Worm (Caenorhabditis elegans) whole organism, L4 larva: Measurements from ENCODE around the gene Y37E11AL.12.
A peak's percentile ranks its signal among the peaks of the same experiment; 100 is the strongest.

ENCODE experiments used
- D1046.2 ChIP-seq: fragments of 200-800 bp; sonication (Bioruptor generic); IDR thresholded peaks from 2 replicates; pipeline ENCODE4 v1.3.6; 2022; ENCODE audit warnings: missing genetic modification characterization, missing compliant biosample characterization
- F26F4.8 ChIP-seq: fragments of 200-800 bp; sonication (Bioruptor generic); conservative IDR thresholded peaks from 2 replicates; pipeline ENCODE4 v1.3.6; 2022; ENCODE audit warnings: missing genetic modification characterization, missing compliant biosample characterization
- F44E2.7 ChIP-seq: fragments of 200-800 bp; sonication (Bioruptor generic); IDR thresholded peaks from 2 replicates; pipeline ENCODE4 v2.1.2; 2022; ENCODE audit warnings: missing genetic modification characterization, missing compliant biosample characterization
- T20F7.1 ChIP-seq: fragments of 200-800 bp; sonication (Bioruptor generic); optimal IDR thresholded peaks from 2 replicates; lab custom pipeline; 2018; ENCODE audit warnings: mild to moderate bottlenecking, missing genetic modification characterization, missing compliant biosample characterization
- Y105C5A.15 ChIP-seq: fragments of 200-800 bp; sonication (Bioruptor generic); IDR thresholded peaks from 2 replicates; pipeline ENCODE4 v1.3.6; 2022; ENCODE audit warnings: missing genetic modification characterization, missing compliant biosample characterization
- Y5F2A.4 ChIP-seq: fragments of 200-800 bp; sonication (Bioruptor generic); optimal IDR thresholded peaks from 2 replicates; lab custom pipeline; 2018; ENCODE audit warnings: mild to moderate bottlenecking, missing genetic modification characterization, missing compliant biosample characterization
- Y75B8A.6 ChIP-seq: fragments of 200-800 bp; sonication (Bioruptor generic); IDR thresholded peaks from 2 replicates; pipeline ENCODE4 v1.3.6; 2022; ENCODE audit warnings: missing genetic modification reagents, missing genetic modification characterization, missing compliant biosample characterization
- ZK337.2 ChIP-seq: fragments of 200-800 bp; sonication (Bioruptor generic); IDR thresholded peaks from 2 replicates; pipeline ENCODE4 v1.3.6; 2022; ENCODE audit warnings: missing genetic modification reagents, missing genetic modification characterization, missing compliant biosample characterization
- ama-1 ChIP-seq: fragments of 150-350 bp; optimal IDR thresholded peaks from 2 replicates; lab custom pipeline; 2014; ENCODE audit warnings: inconsistent platforms, mixed read lengths
- ceh-20 ChIP-seq: fragments of 200-800 bp; sonication (Bioruptor generic); IDR thresholded peaks from 2 replicates; pipeline ENCODE4 v1.3.6; 2022; ENCODE audit warnings: missing genetic modification reagents, missing genetic modification characterization, missing compliant biosample characterization
- ceh-28 ChIP-seq: fragments of 150-350 bp; optimal IDR thresholded peaks from 2 replicates; lab custom pipeline; 2014; ENCODE audit warnings: missing biosample characterization, missing genetic modification reagents, missing genetic modification characterization
- ceh-32 ChIP-seq: sonication (generic microtip); optimal IDR thresholded peaks from 2 replicates; lab custom pipeline; 2016; ENCODE audit warnings: mild to moderate bottlenecking, missing genetic modification characterization, missing compliant biosample characterization; ENCODE audit not compliant: poor library complexity
- ceh-82 ChIP-seq: sonication (generic microtip); optimal IDR thresholded peaks from 2 replicates; lab custom pipeline; 2017; ENCODE audit warnings: missing biosample characterization, missing genetic modification characterization
- ces-1 ChIP-seq: fragments of 150-350 bp; sonication (generic microtip); optimal IDR thresholded peaks from 4 replicates; lab custom pipeline; 2014; ENCODE audit warnings: missing biosample characterization, missing genetic modification reagents, missing genetic modification characterization
- cey-2 ChIP-seq: sonication (generic microtip); optimal IDR thresholded peaks from 3 replicates; lab custom pipeline; 2017; ENCODE audit warnings: missing genetic modification characterization, mild to moderate bottlenecking, missing compliant biosample characterization, antibody characterized with exemption, borderline replicate concordance; ENCODE audit not compliant: insufficient read depth
- ctbp-1 ChIP-seq: fragments of 200-800 bp; sonication (Bioruptor generic); IDR thresholded peaks from 2 replicates; pipeline ENCODE4 v1.3.6; 2022; ENCODE audit warnings: missing genetic modification reagents, missing genetic modification characterization, missing compliant biosample characterization
- daf-19 ChIP-seq: fragments of 200-800 bp; sonication (Bioruptor generic); conservative IDR thresholded peaks from 2 replicates; pipeline ENCODE4 v1.3.6; 2022; ENCODE audit warnings: missing genetic modification characterization, missing compliant biosample characterization
- daf-8 ChIP-seq: fragments of 200-800 bp; sonication (Bioruptor generic); IDR thresholded peaks from 2 replicates; pipeline ENCODE4 v1.3.6; 2022; ENCODE audit warnings: missing genetic modification characterization, missing compliant biosample characterization
- dpl-1 ChIP-seq: fragments of 150-350 bp; optimal IDR thresholded peaks from 2 replicates; lab custom pipeline; 2014; ENCODE audit warnings: missing biosample characterization, missing genetic modification reagents, missing genetic modification characterization
- duxl-1 ChIP-seq: sonication (generic microtip); optimal IDR thresholded peaks from 2 replicates; lab custom pipeline; 2016; ENCODE audit warnings: mild to moderate bottlenecking, missing genetic modification characterization, moderate library complexity, missing compliant biosample characterization; ENCODE audit not compliant: poor library complexity
- fkh-10 ChIP-seq: fragments of 150-350 bp; optimal IDR thresholded peaks from 2 replicates; lab custom pipeline; 2014; ENCODE audit warnings: missing biosample characterization, missing genetic modification reagents, missing genetic modification characterization
- hlh-11 ChIP-seq: fragments of 200-800 bp; sonication (Bioruptor generic); optimal IDR thresholded peaks from 2 replicates; lab custom pipeline; 2018; ENCODE audit warnings: mild to moderate bottlenecking, missing genetic modification characterization, missing compliant biosample characterization
- jun-1 ChIP-seq: fragments of 150-350 bp; optimal IDR thresholded peaks from 2 replicates; lab custom pipeline; 2014; ENCODE audit warnings: missing biosample characterization, missing genetic modification reagents, missing genetic modification characterization
- lim-7 ChIP-seq: fragments of 200-800 bp; sonication (Bioruptor generic); IDR thresholded peaks from 2 replicates; pipeline ENCODE4 v1.3.6; 2022; ENCODE audit warnings: missing genetic modification characterization, missing compliant biosample characterization
- lin-1 ChIP-seq: fragments of 200-800 bp; sonication (Bioruptor generic); IDR thresholded peaks from 2 replicates; pipeline ENCODE4 v1.3.6; 2022; ENCODE audit warnings: missing genetic modification reagents, missing genetic modification characterization, missing compliant biosample characterization
- lin-13 ChIP-seq: fragments of 150-350 bp; optimal IDR thresholded peaks from 2 replicates; lab custom pipeline; 2014; ENCODE audit warnings: missing biosample characterization, missing genetic modification reagents, missing genetic modification characterization
- lin-15B ChIP-seq: fragments of 150-350 bp; sonication (generic microtip); optimal IDR thresholded peaks from 3 replicates; lab custom pipeline; 2014; ENCODE audit warnings: missing biosample characterization, missing genetic modification characterization
- lin-29 ChIP-seq: fragments of 200-800 bp; sonication (Bioruptor generic); IDR thresholded peaks from 2 replicates; pipeline ENCODE4 v1.3.6; 2022; ENCODE audit warnings: missing genetic modification reagents, missing genetic modification characterization, missing compliant biosample characterization
- lsy-2 ChIP-seq, 2 experiments: fragments of 150-350 bp in 1 of 2; sonication (generic microtip) in 1 of 2; optimal IDR thresholded peaks; 2 replicates each; lab custom pipeline; 2014 to 2017; ENCODE audit warnings: missing biosample characterization in 2 of 2, missing genetic modification characterization in 2 of 2
- madf-9 ChIP-seq: fragments of 200-800 bp; sonication (Bioruptor generic); conservative IDR thresholded peaks from 2 replicates; pipeline ENCODE4 v1.3.6; 2022; ENCODE audit warnings: missing genetic modification reagents, missing genetic modification characterization, missing compliant biosample characterization
- mdl-1 ChIP-seq, 2 experiments: fragments of 150-350 bp in 1 of 2; sonication (generic microtip) in 1 of 2; optimal IDR thresholded peaks; 2 replicates each; lab custom pipeline; 2014 to 2017; ENCODE audit warnings: missing biosample characterization in 2 of 2, missing genetic modification characterization in 2 of 2
- mdt-29 ChIP-seq: fragments of 200-800 bp; sonication (Bioruptor generic); IDR thresholded peaks from 2 replicates; pipeline ENCODE4 v1.3.6; 2022; ENCODE audit warnings: missing genetic modification reagents, missing genetic modification characterization, missing compliant biosample characterization
- mep-1 ChIP-seq: fragments of 150-350 bp; sonication (generic microtip); optimal IDR thresholded peaks from 3 replicates; lab custom pipeline; 2014; ENCODE audit warnings: missing biosample characterization, missing genetic modification characterization
- nhr-102 ChIP-seq: sonication (generic microtip); optimal IDR thresholded peaks from 2 replicates; lab custom pipeline; 2016; ENCODE audit warnings: mild to moderate bottlenecking, missing genetic modification characterization, moderate library complexity, missing compliant biosample characterization
- nhr-11 ChIP-seq: fragments of 150-350 bp; optimal IDR thresholded peaks from 2 replicates; lab custom pipeline; 2014; ENCODE audit warnings: missing biosample characterization, missing genetic modification characterization
- nhr-237 ChIP-seq: sonication (generic microtip); optimal IDR thresholded peaks from 2 replicates; lab custom pipeline; 2017; ENCODE audit warnings: missing biosample characterization, missing genetic modification characterization
- nhr-42 ChIP-seq: fragments of 200-800 bp; sonication (Bioruptor generic); IDR thresholded peaks from 2 replicates; pipeline ENCODE4 v1.3.6; 2022; ENCODE audit warnings: missing genetic modification characterization, missing compliant biosample characterization
- nhr-76 ChIP-seq: fragments of 150-350 bp; optimal IDR thresholded peaks from 2 replicates; lab custom pipeline; 2014; ENCODE audit warnings: missing biosample characterization, missing genetic modification characterization
- pha-4 ChIP-seq, 2 experiments: fragments of 150-350 bp in 1 of 2; fragments of 200-800 bp in 1 of 2; sonication (Bioruptor generic) in 1 of 2; IDR thresholded peaks in 1 of 2; optimal IDR thresholded peaks in 1 of 2; 2 replicates each; pipeline versions ENCODE4 v1.3.6 to Lab custom; 2014 to 2022; ENCODE audit warnings: missing genetic modification characterization in 2 of 2, missing genetic modification reagents in 2 of 2, missing biosample characterization in 1 of 2, missing compliant biosample characterization in 1 of 2
- php-3 ChIP-seq: fragments of 200-800 bp; sonication (Bioruptor generic); IDR thresholded peaks from 2 replicates; pipeline ENCODE4 v1.3.6; 2022; ENCODE audit warnings: missing genetic modification reagents, missing genetic modification characterization, missing compliant biosample characterization
- pqm-1 ChIP-seq: sonication (generic microtip); optimal IDR thresholded peaks from 2 replicates; lab custom pipeline; 2017; ENCODE audit warnings: missing biosample characterization, missing genetic modification characterization
- rbr-2 ChIP-seq: sonication (generic microtip); optimal IDR thresholded peaks from 2 replicates; lab custom pipeline; 2016; ENCODE audit warnings: missing genotype, missing genetic modification characterization, missing compliant biosample characterization
- sdz-12 ChIP-seq: fragments of 200-800 bp; sonication (Bioruptor generic); optimal IDR thresholded peaks from 2 replicates; lab custom pipeline; 2018; ENCODE audit warnings: mild to moderate bottlenecking, missing genetic modification characterization, missing compliant biosample characterization
- snpc-1.2 ChIP-seq: fragments of 200-800 bp; sonication (Bioruptor generic); IDR thresholded peaks from 2 replicates; pipeline ENCODE4 v1.3.6; 2022; ENCODE audit warnings: missing genetic modification reagents, missing genetic modification characterization, missing compliant biosample characterization
- spr-1 ChIP-seq: sonication (generic microtip); optimal IDR thresholded peaks from 2 replicates; lab custom pipeline; 2016; ENCODE audit warnings: mild to moderate bottlenecking, missing genetic modification characterization, missing compliant biosample characterization
- spr-3 ChIP-seq: fragments of 200-800 bp; sonication (Bioruptor generic); optimal IDR thresholded peaks from 2 replicates; lab custom pipeline; 2018; ENCODE audit warnings: mild to moderate bottlenecking, missing genetic modification characterization, missing compliant biosample characterization
- tra-1 ChIP-seq: fragments of 200-800 bp; sonication (Bioruptor generic); IDR thresholded peaks from 2 replicates; pipeline ENCODE4 v1.3.6; 2022; ENCODE audit warnings: missing genetic modification reagents, missing genetic modification characterization, missing compliant biosample characterization
- unc-130 ChIP-seq: sonication (generic microtip); optimal IDR thresholded peaks from 2 replicates; lab custom pipeline; 2016; ENCODE audit warnings: missing genetic modification reagents, missing genetic modification characterization, missing compliant biosample characterization
- unc-39 ChIP-seq: sonication (generic microtip); optimal IDR thresholded peaks from 2 replicates; lab custom pipeline; 2017; ENCODE audit warnings: missing biosample characterization, missing genetic modification characterization
- vab-7 ChIP-seq: fragments of 200-800 bp; sonication (Bioruptor generic); IDR thresholded peaks from 2 replicates; pipeline ENCODE4 v1.3.6; 2022; ENCODE audit warnings: missing genetic modification reagents, missing genetic modification characterization, missing compliant biosample characterization
- zag-1 ChIP-seq: fragments of 150-350 bp; optimal IDR thresholded peaks from 2 replicates; lab custom pipeline; 2014; ENCODE audit warnings: missing biosample characterization, missing genetic modification characterization
- ztf-7 ChIP-seq: fragments of 150-350 bp; optimal IDR thresholded peaks from 2 replicates; lab custom pipeline; 2014; ENCODE audit warnings: missing biosample characterization, missing genetic modification characterization

Gene Y37E11AL.12

ce11 chrIV:3652223-3652622, 49.6 kb downstream of the Y37E11AL.12 start (continued):
- no peak for TF ChIP-seq ceh-28 (tag; lab: Kevin White, UChicago)
- peak; percentile 18 for TF ChIP-seq spr-1 (tag; lab: Kevin White, UChicago)
- TF ChIP-seq lin-29: no peak
- TF ChIP-seq spr-3 (GFP tag; lab: Kevin White, UChicago): no peak
- TF ChIP-seq F44E2.7 (GFP tag; lab: Robert Waterston, UW): no peak
- no peak for TF ChIP-seq Y75B8A.6
- TF ChIP-seq pqm-1 (tag; lab: Kevin White, UChicago): no peak
- no peak for TF ChIP-seq ceh-32 (tag; lab: Kevin White, UChicago)
- no peak for TF ChIP-seq daf-8
- TF ChIP-seq F26F4.8: no peak
- no peak for TF ChIP-seq unc-130 (GFP tag; lab: Kevin White, UChicago)
- TF ChIP-seq nhr-11 (tag; lab: Kevin White, UChicago): no peak
- no peak for TF ChIP-seq lim-7 (GFP tag; lab: Robert Waterston, UW)
- TF ChIP-seq daf-19 (GFP tag; lab: Robert Waterston, UW): no peak
- no peak for TF ChIP-seq ctbp-1 (GFP tag; lab: Robert Waterston, UW)
- no peak for TF ChIP-seq vab-7 (GFP tag; lab: Robert Waterston, UW)
- no peak for TF ChIP-seq T20F7.1 (GFP tag; lab: Kevin White, UChicago)
- TF ChIP-seq sdz-12 (GFP tag; lab: Kevin White, UChicago): no peak
- TF ChIP-seq zag-1 (tag; lab: Kevin White, UChicago): no peak
- peak in 1 of 2 experiments; percentile 71 for TF ChIP-seq mdl-1 (tag; optimal IDR thresholded peaks at IDR 0.05; lab: Kevin White, UChicago)
- no peak for TF ChIP-seq mep-1
- no peak for TF ChIP-seq lin-15B (tag; lab: Kevin White, UChicago)
- no peak for TF ChIP-seq pha-4 (GFP tag; IDR thresholded peaks at IDR 0.05; lab: Robert Waterston, UW)
- TF ChIP-seq pha-4 (tag; optimal IDR thresholded peaks at IDR 0.05; lab: Kevin White, UChicago): no peak
- TF ChIP-seq nhr-42 (GFP tag; lab: Robert Waterston, UW): no peak
- no peak for TF ChIP-seq jun-1 (tag; lab: Kevin White, UChicago)
- TF ChIP-seq mdt-29 (GFP tag; lab: Robert Waterston, UW): no peak
- TF ChIP-seq ZK337.2 (GFP tag; lab: Robert Waterston, UW): no peak
- peak; percentile 8 for TF ChIP-seq cey-2 (tag; lab: Kevin White, UChicago)
- no peak for TF ChIP-seq rbr-2 (tag; lab: Kevin White, UChicago)
- TF ChIP-seq ces-1: no peak
- TF ChIP-seq lsy-2 (tag; optimal IDR thresholded peaks at IDR 0.05; lab: Kevin White, UChicago): peak in 1 of 2 experiments; percentile 21
- TF ChIP-seq nhr-102 (tag; lab: Kevin White, UChicago): no peak
- TF ChIP-seq ceh-20 (GFP tag; lab: Robert Waterston, UW): 0 out of 2 replicates have a peak, but pooled peaks have one; percentile 38
- TF ChIP-seq duxl-1 (tag; lab: Kevin White, UChicago): no peak
- no peak for TF ChIP-seq nhr-237 (tag; lab: Kevin White, UChicago)
- no peak for TF ChIP-seq dpl-1 (GFP tag; lab: Kevin White, UChicago)
- no peak for TF ChIP-seq nhr-76 (tag; lab: Kevin White, UChicago)
- TF ChIP-seq tra-1 (GFP tag; lab: Robert Waterston, UW): no peak
- TF ChIP-seq ama-1: no peak
- no peak for TF ChIP-seq D1046.2 (GFP tag; lab: Robert Waterston, UW)
- TF ChIP-seq snpc-1.2 (GFP tag; lab: Robert Waterston, UW): no peak
- no peak for TF ChIP-seq ztf-7 (tag; lab: Kevin White, UChicago)
- no peak for TF ChIP-seq lin-1 (GFP tag; lab: Robert Waterston, UW)
- no peak for TF ChIP-seq fkh-10 (GFP tag; lab: Kevin White, UChicago)
- TF ChIP-seq Y105C5A.15 (GFP tag; lab: Robert Waterston, UW): no peak
- TF ChIP-seq madf-9 (GFP tag; lab: Robert Waterston, UW): no peak
- TF ChIP-seq php-3 (GFP tag; lab: Robert Waterston, UW): no peak
- peak; percentile 73 for TF ChIP-seq hlh-11 (tag; lab: Kevin White, UChicago)
- no peak for TF ChIP-seq ceh-82 (tag; lab: Kevin White, UChicago)
- TF ChIP-seq Y5F2A.4 (GFP tag; lab: Kevin White, UChicago): no peak
- TF ChIP-seq unc-39 (tag; lab: Kevin White, UChicago): no peak
- no peak for TF ChIP-seq lin-13 (GFP tag; lab: Kevin White, UChicago)
